Worm (Caenorhabditis elegans): ENCODE data around the gene rip-1.
"Not testable (repeated sequence)": the region's sequence is repeated elsewhere in the genome, so short reads cannot be mapped to it uniquely, and the experiment has no call there.

rip-1 gene

DNA sequence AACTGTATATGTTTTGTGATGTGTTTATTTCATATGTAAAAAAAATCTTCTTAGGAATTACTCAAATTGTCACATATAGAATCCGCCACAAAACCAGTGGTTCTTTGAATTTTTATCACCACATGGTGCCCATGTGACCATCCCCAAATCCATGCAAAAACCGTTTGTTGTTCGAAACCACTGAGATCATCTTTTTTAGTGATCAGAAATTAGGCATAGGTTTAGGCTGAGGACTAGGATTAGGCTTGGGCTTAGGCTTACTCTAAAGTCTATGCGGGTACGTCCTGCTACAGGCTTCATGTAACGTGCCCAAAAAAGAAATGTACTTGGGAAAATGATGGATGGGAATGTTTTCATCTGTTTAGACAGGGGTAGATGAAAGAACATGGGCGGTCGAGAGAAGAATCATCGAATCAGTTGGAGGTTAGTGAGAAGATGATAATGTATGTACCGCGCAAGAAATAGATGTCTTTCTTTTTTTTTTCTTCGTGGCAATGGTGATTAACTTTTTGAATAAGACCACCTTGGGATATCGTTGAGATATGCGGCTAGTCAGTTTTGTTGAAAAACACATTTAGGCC is 22.2 kb downstream of the rip-1 start:
- no peak for TF ChIP-seq hlh-30 (tag; optimal IDR thresholded peaks at IDR 0.05; ENCODE audit: insufficient read depth)
- TF ChIP-seq ref-2 (tag; optimal IDR thresholded peaks at IDR 0.05): no peak
- no peak for TF ChIP-seq ceh-2 (tag; optimal IDR thresholded peaks at IDR 0.05)
- TF ChIP-seq T23F11.4 (GFP tag; optimal IDR thresholded peaks at IDR 0.05): no peak

DNA sequence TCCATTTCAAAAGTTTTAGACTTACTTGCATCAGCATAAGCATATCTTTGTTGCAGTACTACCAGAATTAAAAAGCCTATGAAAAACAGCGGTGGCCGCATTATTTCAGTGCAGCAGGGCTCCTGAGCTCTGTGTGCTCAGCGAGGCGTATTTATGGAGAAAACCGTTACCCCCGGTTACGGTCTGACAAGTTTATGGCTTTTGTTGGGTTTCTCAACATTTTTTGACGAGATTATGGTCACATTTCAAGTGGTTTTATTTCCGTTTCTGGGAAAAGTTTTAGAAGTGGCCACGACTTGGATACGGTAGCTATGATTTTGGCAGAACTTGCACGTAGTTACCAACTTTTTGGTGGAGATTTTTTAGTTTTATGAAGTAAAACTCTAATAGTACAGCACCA is 24.6 kb downstream of the rip-1 start, which contains the start of gene paml-1:
paml-1 (minus strand) TSS at position 101 of the 400 bp plus-strand sequence.
- TF ChIP-seq ceh-48 (tag; optimal IDR thresholded peaks at IDR 0.05) (no peak), ceh-34 (tag; optimal IDR thresholded peaks at IDR 0.05) (no peak), pha-4 (tag; optimal IDR thresholded peaks at IDR 0.05) (no peak), syd-9 (tag; optimal IDR thresholded peaks at IDR 0.05) (no peak), K09A11.1 (tag; optimal IDR thresholded peaks at IDR 0.05; ENCODE audit: insufficient read depth) (no peak), ceh-24 (tag; optimal IDR thresholded peaks at IDR 0.05) (no peak), nfya-1 (tag; optimal IDR thresholded peaks at IDR 0.05) (no peak), sox-2 (GFP tag; IDR thresholded peaks at IDR 0.05) (no peak), dve-1 (tag; optimal IDR thresholded peaks at IDR 0.05) (no peak), ceh-14 (tag; optimal IDR thresholded peaks at IDR 0.05) (no peak), che-1 (tag; optimal IDR thresholded peaks at IDR 0.05) (no peak), hlh-15 (tag; optimal IDR thresholded peaks at IDR 0.05) (no peak), unc-86 (tag; optimal IDR thresholded peaks at IDR 0.05) (no peak), ceh-31 (tag; optimal IDR thresholded peaks at IDR 0.05) (no peak), ama-1 (optimal IDR thresholded peaks at IDR 0.05) (no peak), ceh-18 (tag; optimal IDR thresholded peaks at IDR 0.05) (no peak), ahr-1 (tag; optimal IDR thresholded peaks at IDR 0.05) (no peak), K02D7.2 (tag; optimal IDR thresholded peaks at IDR 0.05) (no peak), zip-5 (tag; optimal IDR thresholded peaks at IDR 0.05) (no peak), ceh-45 (GFP tag; IDR thresholded peaks at IDR 0.05) (no peak)

DNA sequence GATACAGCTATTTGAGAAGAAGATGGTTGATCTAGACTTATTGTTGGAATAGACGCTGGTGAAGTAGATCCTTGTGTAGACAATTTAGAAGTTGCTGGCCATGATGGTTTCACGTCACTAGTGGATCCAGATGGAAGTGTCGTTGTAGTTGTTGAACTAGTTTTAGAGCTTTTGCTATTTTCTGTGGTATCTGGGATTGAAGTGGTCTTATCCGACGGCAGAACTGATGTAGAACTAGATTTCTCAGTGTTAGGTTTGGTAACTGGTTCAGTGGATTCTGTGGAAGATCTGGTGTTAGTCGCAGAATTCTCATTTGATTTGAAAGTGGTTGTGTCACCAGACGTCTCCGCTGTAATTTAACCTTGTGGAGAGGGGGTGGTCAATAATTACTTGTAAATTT is 26.9 kb downstream of the rip-1 start:
- TF ChIP-seq lim-6 (tag; optimal IDR thresholded peaks at IDR 0.05) (no peak), ama-1 (optimal IDR thresholded peaks at IDR 0.05) (no peak), ceh-24 (tag; optimal IDR thresholded peaks at IDR 0.05) (no peak), ceh-30 (tag; optimal IDR thresholded peaks at IDR 0.05) (no peak), ceh-19 (GFP tag; optimal IDR thresholded peaks at IDR 0.05) (no peak), unc-3 (GFP tag; conservative IDR thresholded peaks at IDR 0.05) (no peak), unc-3 (tag; optimal IDR thresholded peaks at IDR 0.05) (no peak), odd-2 (tag; optimal IDR thresholded peaks at IDR 0.05) (no peak), T23F11.4 (GFP tag; optimal IDR thresholded peaks at IDR 0.05) (no peak), rnt-1 (tag; optimal IDR thresholded peaks at IDR 0.05) (no peak), sox-4 (tag; optimal IDR thresholded peaks at IDR 0.05) (no peak), ceh-14 (tag; optimal IDR thresholded peaks at IDR 0.05) (no peak), hlh-6 (tag; optimal IDR thresholded peaks at IDR 0.05) (no peak), nhr-232 (tag; optimal IDR thresholded peaks at IDR 0.05) (no peak), ttx-3 (tag; optimal IDR thresholded peaks at IDR 0.05) (no peak), ceh-2 (tag; optimal IDR thresholded peaks at IDR 0.05) (no peak), pax-1 (tag; optimal IDR thresholded peaks at IDR 0.05) (no peak), zip-5 (tag; optimal IDR thresholded peaks at IDR 0.05) (no peak)

DNA sequence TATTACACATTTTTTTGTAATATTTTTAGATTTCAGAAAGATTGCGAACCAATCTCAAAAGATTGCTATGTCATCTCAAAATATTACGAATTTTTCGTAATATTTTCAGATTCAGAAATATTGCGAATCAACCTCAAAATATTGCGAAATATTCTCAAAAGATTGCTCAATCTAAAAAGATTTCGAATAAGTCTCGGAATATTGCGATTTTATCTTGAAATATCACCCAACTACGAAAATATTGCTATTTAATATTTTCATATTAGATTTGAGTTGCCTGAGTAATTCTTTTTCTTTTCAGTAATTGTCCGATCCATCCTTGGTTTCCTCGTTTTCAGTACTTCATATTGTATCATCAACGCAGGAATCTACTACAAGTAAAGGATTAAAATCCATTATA is 36.7 kb downstream of the rip-1 start, which contains the start of gene Y70G10A.4:
Y70G10A.4 (plus strand) TSS at position 301 of the 400 bp plus-strand sequence.
- TF ChIP-seq elt-4 (tag; optimal IDR thresholded peaks at IDR 0.05); mec-3 (tag; optimal IDR thresholded peaks at IDR 0.05; ENCODE audit: borderline replicate concordance); K09A11.1 (tag; optimal IDR thresholded peaks at IDR 0.05; ENCODE audit: insufficient read depth): not testable (repeated sequence)
